Fruit fly (Drosophila melanogaster): Measurements from ENCODE around the gene CG43147.

The CG43147 gene

DNA sequence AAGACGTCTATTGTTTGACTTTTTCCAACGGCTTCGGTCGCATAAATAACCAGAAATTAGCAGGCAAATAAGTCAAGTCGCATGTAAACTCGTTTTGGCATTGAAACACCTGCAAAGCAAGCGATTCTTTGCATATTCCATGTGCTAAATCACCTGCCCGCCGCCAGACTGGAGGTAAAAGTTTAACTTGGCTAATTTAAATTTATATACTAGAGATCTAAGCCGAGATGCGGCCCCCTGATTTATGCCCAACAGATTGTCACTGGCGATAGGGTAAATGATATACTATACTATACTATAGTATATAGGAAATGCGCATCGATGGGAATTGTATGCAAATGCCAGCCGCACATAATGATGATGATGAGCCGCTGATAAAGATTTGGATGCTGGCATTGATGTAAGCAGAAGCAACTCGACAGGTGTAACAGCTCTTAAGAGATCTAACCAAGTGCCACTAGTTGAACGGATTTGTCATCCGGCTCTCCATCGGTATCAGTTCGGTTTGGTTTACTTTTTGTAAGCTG is 46.9 kb downstream of the CG43147 start:
- TF ChIP-seq ey (GFP tag; optimal IDR thresholded peaks at IDR 0.05) = no peak
- TF ChIP-seq GATAd (GFP tag; optimal IDR thresholded peaks at IDR 0.05) = no peak

DNA sequence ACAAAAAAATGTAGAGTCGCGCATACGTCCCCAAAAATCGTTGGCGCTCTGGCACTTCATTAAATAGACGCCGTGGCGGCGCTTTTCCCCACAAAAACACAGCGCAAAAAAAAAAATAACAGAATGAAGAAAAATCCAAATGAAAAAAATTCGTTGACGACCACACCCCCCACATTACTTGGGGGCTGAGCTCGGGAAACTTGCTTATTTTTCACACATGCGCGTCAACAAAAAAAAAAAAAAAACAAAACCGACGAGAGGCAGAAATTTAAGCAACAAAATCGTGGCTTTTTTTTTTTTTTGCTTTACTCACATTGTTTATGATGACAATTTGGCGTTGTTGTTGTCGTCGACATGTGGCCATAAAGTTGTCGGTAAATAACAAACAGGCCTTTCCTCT is 48.2 kb downstream of the CG43147 start:
- TF ChIP-seq Rel (GFP tag; optimal IDR thresholded peaks at IDR 0.05) = no peak
- TF ChIP-seq Rel (tag; optimal IDR thresholded peaks at IDR 0.05) = no peak
- no peak for TF ChIP-seq Dfd (GFP tag; optimal IDR thresholded peaks at IDR 0.05)
- TF ChIP-seq Sp1 (GFP tag; optimal IDR thresholded peaks at IDR 0.05) = no peak
- no peak for TF ChIP-seq Myc (optimal IDR thresholded peaks at IDR 0.05)
- no peak for TF ChIP-seq ey (GFP tag; optimal IDR thresholded peaks at IDR 0.05)
- TF ChIP-seq Vsx2 (GFP tag; optimal IDR thresholded peaks at IDR 0.05; ENCODE audit: partially characterized antibody) = no peak
- no peak for TF ChIP-seq dl (GFP tag; optimal IDR thresholded peaks at IDR 0.05; ENCODE audit: insufficient read depth in 1 of 2, partially characterized antibody in 2 of 2)
- no peak for TF ChIP-seq Mio (GFP tag; optimal IDR thresholded peaks at IDR 0.05)
- TF ChIP-seq psq (GFP tag; optimal IDR thresholded peaks at IDR 0.05) = no peak
- TF ChIP-seq Hr83 (GFP tag; optimal IDR thresholded peaks at IDR 0.05; ENCODE audit: poor library complexity, severe bottlenecking) = no peak
- no peak for TF ChIP-seq rgr (GFP tag; optimal IDR thresholded peaks at IDR 0.05)
- TF ChIP-seq foxo (GFP tag; optimal IDR thresholded peaks at IDR 0.05) = no peak
- TF ChIP-seq brk (GFP tag; optimal IDR thresholded peaks at IDR 0.05) = no peak

DNA sequence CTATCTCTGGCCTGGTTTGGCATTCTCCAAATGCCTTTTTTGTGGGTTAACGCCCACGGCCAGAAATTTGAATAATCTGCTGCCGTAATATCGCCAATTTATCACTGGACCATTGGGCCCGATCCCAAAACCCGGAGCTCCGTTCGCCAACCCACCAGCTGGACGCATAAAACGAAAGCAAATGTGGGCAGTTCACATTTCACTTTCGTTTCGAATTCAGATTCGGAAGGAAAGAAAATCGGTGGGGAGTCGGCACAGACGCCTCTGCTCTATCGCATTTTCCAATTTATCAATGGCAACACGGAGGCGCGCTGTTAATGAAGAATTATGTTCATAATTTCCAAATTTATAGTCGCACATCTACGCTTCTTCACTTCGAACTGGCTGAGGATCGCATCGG is 49.9 kb downstream of the CG43147 start:
- TF ChIP-seq Hr83 (GFP tag; optimal IDR thresholded peaks at IDR 0.05; ENCODE audit: poor library complexity, severe bottlenecking) = no peak
- TF ChIP-seq CG9705 (GFP tag; optimal IDR thresholded peaks at IDR 0.05) = no peak
- no peak for TF ChIP-seq Dif (GFP tag; optimal IDR thresholded peaks at IDR 0.05; ENCODE audit: partially characterized antibody)
- no peak for TF ChIP-seq lola (GFP tag; optimal IDR thresholded peaks at IDR 0.05)
- TF ChIP-seq Hr78 (GFP tag; optimal IDR thresholded peaks at IDR 0.05) = no peak
- no peak for TF ChIP-seq jim (GFP tag; optimal IDR thresholded peaks at IDR 0.05)
- TF ChIP-seq rgr (GFP tag; optimal IDR thresholded peaks at IDR 0.05) = no peak
- no peak for TF ChIP-seq CG32264 (GFP tag; optimal IDR thresholded peaks at IDR 0.05)
- TF ChIP-seq woc (GFP tag; optimal IDR thresholded peaks at IDR 0.05) = no peak
- no peak for TF ChIP-seq psq (GFP tag; optimal IDR thresholded peaks at IDR 0.05)
- TF ChIP-seq Jra (GFP tag; optimal IDR thresholded peaks at IDR 0.05) = no peak

All from whole organism, wandering third instar larva.